Fruit fly (Drosophila melanogaster) whole organism: ENCODE results near the gene Doc1.
A peak's percentile ranks its signal among the peaks of the same experiment; 100 is the strongest.

ENCODE experiments used
- CG8478 ChIP-seq: fragments of >200 bp; optimal IDR thresholded peaks from 2 replicates; lab custom pipeline; 2018; ENCODE audit warnings: inconsistent platforms
- Dll ChIP-seq: fragments of >200 bp; optimal IDR thresholded peaks from 2 replicates; lab custom pipeline; 2017
- EcR ChIP-seq, 2 experiments: fragments of >200 bp; optimal IDR thresholded peaks; 2 replicates each; lab custom pipeline; 2017; ENCODE audit warnings: missing biosample characterization in 2 of 2, missing genetic modification characterization in 2 of 2, missing genetic modification reagents in 2 of 2
- pan ChIP-seq: fragments of >200 bp; optimal IDR thresholded peaks from 2 replicates; lab custom pipeline; 2017
- psq ChIP-seq: fragments of >200 bp; optimal IDR thresholded peaks from 2 replicates; lab custom pipeline; 2017
- usp ChIP-seq: fragments of >200 bp; optimal IDR thresholded peaks from 2 replicates; lab custom pipeline; 2017; ENCODE audit warnings: missing biosample characterization, missing genetic modification characterization, mixed read lengths

Doc1 gene

dm6 chr3L:9051830-9052259 is 10.7 kb downstream of the Doc1 start:
- no peak for TF ChIP-seq Dll (lab: Kevin White, UChicago)
- no peak for TF ChIP-seq pan (lab: Kevin White, UChicago)

dm6 chr3L:9052798-9053541 is 11.8 kb downstream of the Doc1 start:
- TF ChIP-seq usp (GFP tag; lab: Kevin White, UChicago): no peak
- TF ChIP-seq CG8478: no peak
- TF ChIP-seq Dll (lab: Kevin White, UChicago): no peak
- TF ChIP-seq EcR (GFP tag; optimal IDR thresholded peaks at IDR 0.05; lab: Kevin White, UChicago): no peak
- TF ChIP-seq psq (lab: Kevin White, UChicago): no peak
- no peak for TF ChIP-seq pan (lab: Kevin White, UChicago)

dm6 chr3L:9054239-9054638 is 13.1 kb downstream of the Doc1 start:
- TF ChIP-seq pan (lab: Kevin White, UChicago): no peak
- TF ChIP-seq usp (GFP tag; lab: Kevin White, UChicago): no peak
- TF ChIP-seq EcR (GFP tag; optimal IDR thresholded peaks at IDR 0.05; lab: Kevin White, UChicago): no peak
- no peak for TF ChIP-seq CG8478
- TF ChIP-seq psq (lab: Kevin White, UChicago): no peak
- no peak for TF ChIP-seq Dll (lab: Kevin White, UChicago)

DNA sequence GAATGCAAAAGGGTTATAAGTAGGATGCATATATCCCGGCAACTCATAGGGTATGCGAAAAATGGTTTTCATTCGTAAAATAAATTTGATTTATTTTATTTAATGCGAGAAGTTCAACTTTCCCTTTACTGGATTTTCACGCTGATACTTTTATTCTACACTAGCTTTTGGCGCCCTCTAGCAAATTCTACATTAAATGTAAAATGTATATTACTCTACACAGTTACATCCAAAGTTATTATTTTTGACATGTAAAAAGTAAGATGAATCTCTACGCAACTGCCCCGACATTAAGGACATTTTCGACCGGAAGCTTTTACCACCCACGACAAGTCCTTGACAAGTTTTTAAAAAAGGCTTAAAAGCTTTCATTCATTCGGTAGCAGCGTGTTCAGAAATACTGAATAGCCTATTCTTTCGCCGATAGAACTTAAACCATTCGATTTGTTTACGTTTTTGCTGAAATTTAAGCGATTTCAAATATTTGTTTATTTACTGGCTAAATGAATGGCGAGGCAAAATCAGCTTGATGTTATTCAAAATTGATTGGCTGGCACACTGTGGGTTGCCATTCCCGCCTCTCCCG is 13.7 kb downstream of the Doc1 start:
- TF ChIP-seq psq (lab: Kevin White, UChicago) (no peak), Dll (lab: Kevin White, UChicago) (no peak), usp (GFP tag; lab: Kevin White, UChicago) (no peak), EcR (GFP tag; optimal IDR thresholded peaks at IDR 0.05; lab: Kevin White, UChicago) (no peak), CG8478 (no peak), pan (lab: Kevin White, UChicago) (no peak)

dm6 chr3L:9055870-9056807 is 15.0 kb downstream of the Doc1 start:
- TF ChIP-seq pan (lab: Kevin White, UChicago): no peak
- peak; percentile 40 to 69 for TF ChIP-seq EcR (GFP tag; optimal IDR thresholded peaks at IDR 0.05; lab: Kevin White, UChicago)

- TF ChIP-seq usp (GFP tag; lab: Kevin White, UChicago): no peak
- TF ChIP-seq psq (lab: Kevin White, UChicago): no peak
These were observed 16.4 kb downstream of the Doc1 start for dm6 chr3L:9057429-9058088.

- TF ChIP-seq EcR (GFP tag; optimal IDR thresholded peaks at IDR 0.05; lab: Kevin White, UChicago): no peak
- TF ChIP-seq pan (lab: Kevin White, UChicago): no peak
- no peak for TF ChIP-seq psq (lab: Kevin White, UChicago)
- TF ChIP-seq usp (GFP tag; lab: Kevin White, UChicago): no peak
- TF ChIP-seq CG8478: no peak
- no peak for TF ChIP-seq Dll (lab: Kevin White, UChicago)
These were observed 18.5 kb downstream of the Doc1 start for dm6 chr3L:9059611-9060203.

- TF ChIP-seq psq (lab: Kevin White, UChicago) (no peak), EcR (GFP tag; optimal IDR thresholded peaks at IDR 0.05; lab: Kevin White, UChicago) (peak in 1 of 2 experiments; percentile 11), pan (lab: Kevin White, UChicago) (no peak)
These were observed 20.3 kb downstream of the Doc1 start for dm6 chr3L:9061449-9061848.

dm6 chr3L:9062816-9063215 is 21.6 kb downstream of the Doc1 start:
- TF ChIP-seq Dll (lab: Kevin White, UChicago) (no peak), usp (GFP tag; lab: Kevin White, UChicago) (no peak), pan (lab: Kevin White, UChicago) (no peak), EcR (GFP tag; optimal IDR thresholded peaks at IDR 0.05; lab: Kevin White, UChicago) (no peak), CG8478 (no peak), psq (lab: Kevin White, UChicago) (no peak)

DNA sequence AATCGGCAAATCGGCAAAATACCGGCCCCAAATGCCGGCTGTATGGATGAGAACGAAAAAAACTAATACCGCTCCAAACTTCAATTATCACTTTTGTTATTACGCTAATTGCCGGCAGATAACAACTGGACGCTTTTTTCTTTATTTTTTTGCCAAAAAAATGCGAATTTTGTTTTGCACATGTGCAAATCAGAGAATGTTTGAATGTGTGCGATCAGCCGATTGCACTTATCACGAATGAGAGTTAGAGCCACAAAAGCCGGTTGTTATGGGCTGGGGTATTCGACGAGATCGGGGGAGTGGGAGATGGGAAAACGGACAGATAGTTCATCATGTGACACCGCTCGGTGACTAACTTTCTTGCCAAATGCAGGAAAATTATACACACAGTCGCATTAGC is 22.4 kb downstream of the Doc1 start:
- no peak for TF ChIP-seq CG8478
- TF ChIP-seq Dll (lab: Kevin White, UChicago): no peak
- no peak for TF ChIP-seq usp (GFP tag; lab: Kevin White, UChicago)
- TF ChIP-seq psq (lab: Kevin White, UChicago): no peak
- TF ChIP-seq pan (lab: Kevin White, UChicago): no peak
- no peak for TF ChIP-seq EcR (GFP tag; optimal IDR thresholded peaks at IDR 0.05; lab: Kevin White, UChicago)

- TF ChIP-seq CG8478 (no peak), usp (GFP tag; lab: Kevin White, UChicago) (no peak), Dll (lab: Kevin White, UChicago) (no peak), EcR (GFP tag; optimal IDR thresholded peaks at IDR 0.05; lab: Kevin White, UChicago) (no peak), psq (lab: Kevin White, UChicago) (no peak)
These were observed 23.1 kb downstream of the Doc1 start for dm6 chr3L:9064207-9064754.
